Fruit fly (Drosophila melanogaster): ENCODE data around the gene CG7706.

The CG7706 gene

dm6 chr3R:18677500-18677940 is at the start of gene CG7706, which contains the start of gene dind (continued):
- TF ChIP-seq lola (GFP tag; optimal IDR thresholded peaks at IDR 0.05): no peak
- TF ChIP-seq B-H2 (GFP tag; optimal IDR thresholded peaks at IDR 0.05): no peak
- TF ChIP-seq chif (GFP tag; optimal IDR thresholded peaks at IDR 0.05): peak in 1 of 2 experiments; percentile 8
- no peak for TF ChIP-seq CG11560 (tag; IDR thresholded peaks at IDR 0.05)
- TF ChIP-seq Dp (GFP tag; optimal IDR thresholded peaks at IDR 0.05): peak; percentile 40
- TF ChIP-seq CG17829 (tag; optimal IDR thresholded peaks at IDR 0.05): peak; percentile 15
- no peak for TF ChIP-seq CG13424 (tag; optimal IDR thresholded peaks at IDR 0.05)
- no peak for TF ChIP-seq CG6813 (GFP tag; optimal IDR thresholded peaks at IDR 0.05)
- TF ChIP-seq CG5953 (GFP tag; IDR thresholded peaks at IDR 0.05): no peak
- TF ChIP-seq CG4360 (GFP tag; IDR thresholded peaks at IDR 0.05): no peak
- TF ChIP-seq yki (optimal IDR thresholded peaks at IDR 0.05): no peak
- TF ChIP-seq CG13775 (GFP tag; optimal IDR thresholded peaks at IDR 0.05): peak; percentile 15
- TF ChIP-seq CG2202 (tag; optimal IDR thresholded peaks at IDR 0.05): no peak
- TF ChIP-seq CG10147 (GFP tag; optimal IDR thresholded peaks at IDR 0.05): no peak
- TF ChIP-seq CG12299 (tag; optimal IDR thresholded peaks at IDR 0.05): no peak
- peak; percentile 38; the same call in 1 of the 2 replicates for TF ChIP-seq CG3847 (GFP tag; IDR thresholded peaks at IDR 0.05)
- no peak for TF ChIP-seq TFAM (GFP tag; optimal IDR thresholded peaks at IDR 0.05)
- peak; percentile 51 for TF ChIP-seq pzg (GFP tag; optimal IDR thresholded peaks at IDR 0.05)
- TF ChIP-seq Sry-β (GFP tag; optimal IDR thresholded peaks at IDR 0.05): peak; percentile 85
- TF ChIP-seq sd (tag; optimal IDR thresholded peaks at IDR 0.05): peak; percentile 93
- TF ChIP-seq CG15514 (GFP tag; optimal IDR thresholded peaks at IDR 0.05): peak; percentile 9
- peak; percentile 86 for TF ChIP-seq ssp (GFP tag; IDR thresholded peaks at IDR 0.05)
- TF ChIP-seq Oaz (GFP tag; IDR thresholded peaks at IDR 0.05): no peak
- peak; percentile 23 for TF ChIP-seq Max (GFP tag; optimal IDR thresholded peaks at IDR 0.05)
- TF ChIP-seq HLH54F (GFP tag; optimal IDR thresholded peaks at IDR 0.05): no peak
- peak; percentile 81 for TF ChIP-seq nmo (GFP tag; optimal IDR thresholded peaks at IDR 0.05)
- TF ChIP-seq CG6654 (GFP tag; optimal IDR thresholded peaks at IDR 0.05): no peak
- peak; percentile 2 for TF ChIP-seq gcm (GFP tag; optimal IDR thresholded peaks at IDR 0.05)
- peak; percentile 27 for TF ChIP-seq BEAF-32 (GFP tag; optimal IDR thresholded peaks at IDR 0.05)
- peak; percentile 12 for TF ChIP-seq CG30403 (GFP tag; optimal IDR thresholded peaks at IDR 0.05)
- TF ChIP-seq Side (GFP tag; optimal IDR thresholded peaks at IDR 0.05): no peak
- no peak for TF ChIP-seq CG11504 (tag; optimal IDR thresholded peaks at IDR 0.05)
- TF ChIP-seq CG6272 (GFP tag; IDR thresholded peaks at IDR 0.05): no peak
- no peak for TF ChIP-seq CG12104 (GFP tag; optimal IDR thresholded peaks at IDR 0.05)
- peak; percentile 3 for TF ChIP-seq Med (GFP tag)
- peak; percentile 33 for TF ChIP-seq CG2120 (GFP tag; optimal IDR thresholded peaks at IDR 0.05)
- TF ChIP-seq sim (GFP tag; IDR thresholded peaks at IDR 0.05): no peak
- peak; percentile 7 for TF ChIP-seq CG9437 (GFP tag; optimal IDR thresholded peaks at IDR 0.05)
- peak; percentile 47 for TF ChIP-seq CG12659 (GFP tag; optimal IDR thresholded peaks at IDR 0.05)
- TF ChIP-seq hth (optimal IDR thresholded peaks at IDR 0.05): no peak
- no peak for TF ChIP-seq Camta (GFP tag; optimal IDR thresholded peaks at IDR 0.05)
- TF ChIP-seq CG18262 (tag; optimal IDR thresholded peaks at IDR 0.05): no peak
- TF ChIP-seq CHES-1-like (GFP tag; optimal IDR thresholded peaks at IDR 0.05): no peak
- peak; percentile 73 for TF ChIP-seq stwl (tag; optimal IDR thresholded peaks at IDR 0.05)
- TF ChIP-seq CG9876 (GFP tag; optimal IDR thresholded peaks at IDR 0.05): no peak
- no peak for TF ChIP-seq CG6254 (GFP tag; optimal IDR thresholded peaks at IDR 0.05)
- no peak for TF ChIP-seq Usf (GFP tag; optimal IDR thresholded peaks at IDR 0.05)
- no peak for TF ChIP-seq trh (GFP tag; optimal IDR thresholded peaks at IDR 0.05)
- TF ChIP-seq C15 (GFP tag; IDR thresholded peaks at IDR 0.05): no peak
- no peak for TF ChIP-seq CG8359 (GFP tag; optimal IDR thresholded peaks at IDR 0.05; ENCODE audit: borderline replicate concordance)
- peak; percentile 50 for TF ChIP-seq YL-1 (GFP tag; optimal IDR thresholded peaks at IDR 0.05)
